Worm (Caenorhabditis elegans) whole organism, L4 larva: ENCODE data around the gene H20E11.1.

Experiments
- F44E2.7 ChIP-seq: fragments of 200-800 bp; sonication (Bioruptor generic); IDR thresholded peaks from 2 replicates; pipeline ENCODE4 v2.1.2; 2022; ENCODE audit warnings: missing genetic modification characterization, missing compliant biosample characterization
- hif-1 ChIP-seq, 2 experiments: sonication (generic microtip); optimal IDR thresholded peaks; 2 replicates each; lab custom pipeline; 2016 to 2017; ENCODE audit warnings: missing compliant biosample characterization in 2 of 2, missing genetic modification characterization in 2 of 2, missing genetic modification reagents in 2 of 2, missing genotype in 2 of 2, mild to moderate bottlenecking in 1 of 2

Gene H20E11.1

ce11 chrIV:6881183-6881582 is 51.2 kb downstream of the H20E11.1 start (continued):
- peak in 1 of 2 experiments; percentile 60 for TF ChIP-seq hif-1 (tag; optimal IDR thresholded peaks at IDR 0.05; lab: Kevin White, UChicago)
- TF ChIP-seq F44E2.7 (GFP tag; lab: Robert Waterston, UW): no peak
- TF ChIP-seq, all 104 proteins: peak for 23
